Worm (Caenorhabditis elegans): ENCODE data around the gene F53C3.3.
A peak's percentile ranks its signal among the peaks of the same experiment; 100 is the strongest.

F53C3.3 gene

ce11 chrII:3931825-3932224 lies 29.2 kb downstream of the F53C3.3 start:
- TF ChIP-seq egl-43 (GFP tag; IDR thresholded peaks at IDR 0.05): peak; percentile 61; the same call in 1 of the 2 replicates
- TF ChIP-seq ceh-32 (tag; optimal IDR thresholded peaks at IDR 0.05; ENCODE audit: poor library complexity): no peak
- no peak for TF ChIP-seq D1046.2 (GFP tag; IDR thresholded peaks at IDR 0.05)
- no peak for TF ChIP-seq saeg-2 (GFP tag; IDR thresholded peaks at IDR 0.05)
- TF ChIP-seq nhr-28 (tag; optimal IDR thresholded peaks at IDR 0.05): no peak
- no peak for TF ChIP-seq Y105C5A.15 (GFP tag; IDR thresholded peaks at IDR 0.05)
- TF ChIP-seq pha-4 (GFP tag; IDR thresholded peaks at IDR 0.05): peak; percentile 23; the same call in 1 of the 2 replicates
- TF ChIP-seq pha-4 (tag; optimal IDR thresholded peaks at IDR 0.05): no peak
- no peak for TF ChIP-seq nhr-48 (tag; optimal IDR thresholded peaks at IDR 0.05)
- TF ChIP-seq ctbp-1 (GFP tag; IDR thresholded peaks at IDR 0.05): no peak
- no peak for TF ChIP-seq nhr-6 (tag; optimal IDR thresholded peaks at IDR 0.05)
- TF ChIP-seq lin-29 (GFP tag; IDR thresholded peaks at IDR 0.05): no peak
- TF ChIP-seq skn-1 (tag; optimal IDR thresholded peaks at IDR 0.05): no peak
- no peak for TF ChIP-seq madf-9 (GFP tag; conservative IDR thresholded peaks at IDR 0.05)
- 0 out of 4 replicates have a peak, but pooled peaks of 1 of the 2 experiments have one; percentile 9 for TF ChIP-seq madf-5 (GFP tag; IDR thresholded peaks at IDR 0.05)
- TF ChIP-seq daf-12 (tag; optimal IDR thresholded peaks at IDR 0.05): no peak
- TF ChIP-seq php-3 (GFP tag; IDR thresholded peaks at IDR 0.05): no peak
- TF ChIP-seq dpl-1 (GFP tag; optimal IDR thresholded peaks at IDR 0.05): no peak
- peak; percentile 50; the same call in 1 of the 2 replicates for TF ChIP-seq lin-38 (GFP tag; IDR thresholded peaks at IDR 0.05)
- TF ChIP-seq nhr-76 (tag; optimal IDR thresholded peaks at IDR 0.05): no peak
- peak; percentile 15 for TF ChIP-seq F49E8.2 (tag; optimal IDR thresholded peaks at IDR 0.05; ENCODE audit: borderline replicate concordance)
- TF ChIP-seq arid-1 (GFP tag; conservative IDR thresholded peaks at IDR 0.05): 0 out of 2 replicates have a peak, but pooled peaks have one; percentile 29
- no peak for TF ChIP-seq mxl-3 (GFP tag; optimal IDR thresholded peaks at IDR 0.05)

ce11 chrII:3933640-3934039 lies 31.0 kb downstream of the F53C3.3 start, which contains the start of gene Y14H12B.2:
Y14H12B.2 (minus strand) TSS chrII:3933740.
- TF ChIP-seq madf-9 (GFP tag; conservative IDR thresholded peaks at IDR 0.05) (no peak), aly-2 (tag; optimal IDR thresholded peaks at IDR 0.05) (no peak), ZK546.5 (tag; optimal IDR thresholded peaks at IDR 0.05) (no peak), lin-29 (GFP tag; IDR thresholded peaks at IDR 0.05) (no peak), Y105C5A.15 (GFP tag; IDR thresholded peaks at IDR 0.05) (no peak), nhr-11 (tag; optimal IDR thresholded peaks at IDR 0.05) (no peak), tra-1 (GFP tag; IDR thresholded peaks at IDR 0.05) (no peak), F26F4.8 (GFP tag; conservative IDR thresholded peaks at IDR 0.05) (no peak), mdt-29 (GFP tag; IDR thresholded peaks at IDR 0.05) (no peak), rbr-2 (tag; optimal IDR thresholded peaks at IDR 0.05) (no peak), nhr-111 (GFP tag; optimal IDR thresholded peaks at IDR 0.05) (no peak), ceh-62 (tag; optimal IDR thresholded peaks at IDR 0.05) (no peak), lim-7 (GFP tag; IDR thresholded peaks at IDR 0.05) (no peak)

DNA sequence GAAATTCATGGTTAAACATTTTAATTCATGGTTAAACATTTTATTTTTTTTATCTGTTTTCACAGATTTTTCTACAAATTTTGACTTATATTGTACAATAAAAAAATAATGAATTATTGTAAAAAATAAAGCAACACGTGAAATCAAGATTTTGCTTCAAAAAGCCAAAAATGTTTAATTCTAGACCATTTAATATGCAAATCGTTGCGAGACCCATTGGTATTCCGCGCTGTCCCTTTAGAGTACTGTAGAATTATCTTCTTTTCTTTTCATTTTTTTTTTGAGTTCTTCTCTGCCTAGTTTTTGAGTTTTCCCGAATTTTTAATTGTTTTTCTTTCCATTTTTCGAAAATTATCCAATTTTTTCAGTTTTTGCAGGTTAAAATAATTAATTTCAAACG lies 31.4 kb downstream of the F53C3.3 start, which contains the start of gene Y14H12B.1:
Gene Y14H12B.1, plus strand, starts transcription at position 363 of the 400 bp plus-strand sequence.
- no peak for TF ChIP-seq unc-62 (GFP tag; optimal IDR thresholded peaks at IDR 0.05 in 1 of 2)
- TF ChIP-seq unc-62 (tag; optimal IDR thresholded peaks at IDR 0.05): no peak
- no peak for TF ChIP-seq nhr-102 (tag; optimal IDR thresholded peaks at IDR 0.05)
- TF ChIP-seq nhr-111 (GFP tag; optimal IDR thresholded peaks at IDR 0.05): no peak
- TF ChIP-seq nhr-6 (tag; optimal IDR thresholded peaks at IDR 0.05): no peak
- TF ChIP-seq F10B5.3 (tag; optimal IDR thresholded peaks at IDR 0.05): no peak
- TF ChIP-seq nhr-77 (tag; optimal IDR thresholded peaks at IDR 0.05): no peak
- TF ChIP-seq D1046.2 (GFP tag; IDR thresholded peaks at IDR 0.05): no peak
- TF ChIP-seq madf-5 (GFP tag; IDR thresholded peaks at IDR 0.05): no peak
